Worm (Caenorhabditis elegans) whole organism, early embryonic: Measurements from ENCODE around the gene col-13.

Experiments
- ama-1 ChIP-seq: fragments of 150-350 bp; optimal IDR thresholded peaks from 2 replicates; lab custom pipeline; 2014
- ceh-36 ChIP-seq: sonication (generic microtip); optimal IDR thresholded peaks from 2 replicates; lab custom pipeline; 2016; ENCODE audit warnings: missing genetic modification characterization, inconsistent platforms, missing compliant biosample characterization

DNA sequence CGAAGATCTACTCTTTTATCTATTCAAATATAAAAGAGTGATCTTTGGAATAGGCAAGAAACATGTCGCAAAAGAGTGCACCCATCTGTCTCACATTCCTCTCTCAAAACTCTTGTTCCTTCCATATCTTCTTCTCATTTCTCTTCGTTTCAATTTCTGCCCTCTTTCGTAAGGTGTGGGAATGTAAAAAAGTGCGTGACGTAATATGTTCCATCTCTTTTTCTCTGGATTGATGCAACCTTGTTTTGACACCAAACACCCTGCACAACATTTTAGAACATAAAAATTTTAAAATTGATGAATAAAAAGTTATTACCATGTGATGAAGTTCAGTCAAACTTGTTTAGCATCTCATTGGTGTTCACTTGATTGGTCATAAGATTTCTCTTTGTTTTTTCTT lies 45.4 kb upstream of the col-13 start:
- TF ChIP-seq ama-1 (lab: Kevin White, UChicago), result no peak
- TF ChIP-seq ceh-36 (tag; lab: Kevin White, UChicago), result no peak
